Worm (Caenorhabditis elegans): ENCODE measurements around the gene hrpa-1.
"Not testable (repeated sequence)": the region's sequence is repeated elsewhere in the genome, so short reads cannot be mapped to it uniquely, and the experiment has no call there.

The hrpa-1 gene

DNA sequence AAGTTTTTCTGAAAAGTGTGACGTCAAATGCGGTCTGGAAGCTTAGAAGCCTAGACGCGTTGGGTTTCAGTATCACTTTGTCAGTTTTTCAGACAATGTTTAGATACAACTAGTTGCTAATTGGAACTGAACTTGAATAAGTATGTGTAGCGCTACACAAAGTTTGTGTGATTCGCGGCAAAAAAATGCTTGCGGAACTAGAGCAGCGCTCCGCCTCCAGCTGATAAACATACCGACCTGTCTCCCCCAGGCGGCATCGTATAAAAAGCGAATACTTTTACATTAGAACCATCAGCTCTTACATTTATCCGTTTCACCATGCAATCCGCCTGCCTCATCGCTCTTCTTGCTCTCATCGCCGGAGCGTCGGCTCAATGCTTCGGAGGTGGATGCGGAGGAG lies 35.0 kb downstream of the hrpa-1 start, which contains the start of gene idpp-12:
Gene idpp-12 (plus strand): TSS at position 301 of the 400 bp plus-strand sequence.
- TF ChIP-seq T22C8.4 (GFP tag; IDR thresholded peaks at IDR 0.05); ztf-23 (GFP tag; IDR thresholded peaks at IDR 0.05); ref-1 (GFP tag; conservative IDR thresholded peaks at IDR 0.05): not testable (repeated sequence)

DNA sequence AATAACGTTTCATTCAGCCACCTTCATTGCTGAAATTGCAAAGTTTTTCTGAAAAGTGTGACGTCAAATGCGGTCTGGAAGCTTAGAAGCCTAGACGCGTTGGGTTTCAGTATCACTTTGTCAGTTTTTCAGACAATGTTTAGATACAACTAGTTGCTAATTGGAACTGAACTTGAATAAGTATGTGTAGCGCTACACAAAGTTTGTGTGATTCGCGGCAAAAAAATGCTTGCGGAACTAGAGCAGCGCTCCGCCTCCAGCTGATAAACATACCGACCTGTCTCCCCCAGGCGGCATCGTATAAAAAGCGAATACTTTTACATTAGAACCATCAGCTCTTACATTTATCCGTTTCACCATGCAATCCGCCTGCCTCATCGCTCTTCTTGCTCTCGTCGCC lies 36.6 kb downstream of the hrpa-1 start, which contains the start of gene W08E12.4:
Gene W08E12.4 (plus strand): TSS at position 301 of the 400 bp plus-strand sequence.
- TF ChIP-seq ztf-23 (GFP tag; IDR thresholded peaks at IDR 0.05); flt-1 (GFP tag; IDR thresholded peaks at IDR 0.05); med-1 (GFP tag; optimal IDR thresholded peaks at IDR 0.05; ENCODE audit: insufficient read depth): not testable (repeated sequence)

DNA sequence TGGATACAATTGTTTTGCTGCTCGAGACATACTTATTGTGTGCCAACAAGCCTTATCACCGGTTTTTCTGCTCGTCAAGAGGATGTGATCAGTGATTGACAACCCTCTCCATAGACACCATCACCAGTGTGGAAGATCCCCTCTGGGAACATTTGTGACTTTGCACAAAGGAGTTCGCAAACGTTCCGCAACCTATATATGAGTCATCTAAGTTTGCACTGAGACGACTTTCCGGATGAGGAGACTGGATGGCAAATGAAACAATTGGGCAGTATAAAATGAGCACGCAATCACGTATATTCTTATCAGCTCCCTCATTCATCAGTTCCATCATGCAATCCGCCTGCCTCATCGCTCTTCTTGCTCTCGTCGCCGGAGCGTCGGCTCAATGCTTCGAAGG lies 38.2 kb downstream of the hrpa-1 start, which contains the start of gene W08E12.5:
Gene W08E12.5 (plus strand): TSS at position 301 of the 400 bp plus-strand sequence.
- TF ChIP-seq flt-1 (GFP tag; IDR thresholded peaks at IDR 0.05) (no peak), ztf-23 (GFP tag; IDR thresholded peaks at IDR 0.05) (no peak), ref-1 (GFP tag; conservative IDR thresholded peaks at IDR 0.05) (no peak), ztf-29 (GFP tag; IDR thresholded peaks at IDR 0.05) (no peak), klf-2 (GFP tag; conservative IDR thresholded peaks at IDR 0.05) (no peak), med-1 (GFP tag; optimal IDR thresholded peaks at IDR 0.05; ENCODE audit: insufficient read depth) (no peak), T22C8.4 (GFP tag; IDR thresholded peaks at IDR 0.05) (no peak), cog-1 (tag; optimal IDR thresholded peaks at IDR 0.05) (no peak), tab-1 (GFP tag; IDR thresholded peaks at IDR 0.05) (no peak)

DNA sequence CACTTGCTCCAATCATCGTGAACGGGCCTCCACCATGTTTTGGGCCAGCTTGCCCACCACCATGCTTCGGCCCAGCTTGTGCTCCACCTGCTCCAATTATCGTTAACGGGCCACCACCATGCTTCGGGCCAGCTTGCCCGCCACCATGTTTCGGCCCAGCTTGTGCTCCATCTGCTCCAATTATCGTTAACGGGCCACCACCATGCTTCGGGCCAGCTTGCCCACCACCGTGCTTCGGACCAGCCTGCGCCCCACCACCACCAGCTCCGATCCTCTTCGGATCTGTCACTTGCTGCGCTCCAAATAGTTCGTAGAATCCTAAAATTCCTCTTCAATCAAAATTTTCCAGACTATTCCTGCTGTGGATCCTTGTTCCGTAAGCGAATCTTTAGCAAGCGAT lies 39.4 kb downstream of the hrpa-1 start:
- TF ChIP-seq ztf-23 (GFP tag; IDR thresholded peaks at IDR 0.05) (no peak), tab-1 (GFP tag; IDR thresholded peaks at IDR 0.05) (no peak), cog-1 (tag; optimal IDR thresholded peaks at IDR 0.05) (no peak), ztf-29 (GFP tag; IDR thresholded peaks at IDR 0.05) (no peak), flt-1 (GFP tag; IDR thresholded peaks at IDR 0.05) (no peak), med-1 (GFP tag; optimal IDR thresholded peaks at IDR 0.05; ENCODE audit: insufficient read depth) (no peak), T22C8.4 (GFP tag; IDR thresholded peaks at IDR 0.05) (no peak), klf-2 (GFP tag; conservative IDR thresholded peaks at IDR 0.05) (no peak), ref-1 (GFP tag; conservative IDR thresholded peaks at IDR 0.05) (no peak)

DNA sequence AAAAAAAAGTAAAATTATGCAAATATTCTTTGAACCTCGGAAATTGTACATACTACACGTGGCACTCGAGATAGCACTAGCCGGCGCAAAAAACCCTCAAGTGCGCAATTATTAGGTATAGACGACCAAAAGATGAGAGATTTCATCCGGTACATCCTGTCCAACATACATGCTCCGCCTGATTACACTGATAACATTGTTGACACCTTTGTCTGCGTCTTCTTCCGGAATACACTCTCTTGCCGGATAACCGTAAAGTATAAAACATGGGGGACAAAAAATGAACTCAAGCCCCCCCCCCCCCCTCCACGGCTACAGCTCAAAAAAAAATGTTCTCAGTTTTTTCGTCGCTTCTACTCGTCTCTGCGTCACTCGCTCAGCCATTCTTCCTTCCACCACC lies 40.4 kb downstream of the hrpa-1 start, which contains the start of gene W08E12.6:
Gene W08E12.6 (plus strand): TSS at position 301 of the 400 bp plus-strand sequence.
- TF ChIP-seq tab-1 (GFP tag; IDR thresholded peaks at IDR 0.05) (no peak), ztf-23 (GFP tag; IDR thresholded peaks at IDR 0.05) (no peak), cog-1 (tag; optimal IDR thresholded peaks at IDR 0.05) (no peak), ztf-29 (GFP tag; IDR thresholded peaks at IDR 0.05) (no peak), ref-1 (GFP tag; conservative IDR thresholded peaks at IDR 0.05) (no peak)

DNA sequence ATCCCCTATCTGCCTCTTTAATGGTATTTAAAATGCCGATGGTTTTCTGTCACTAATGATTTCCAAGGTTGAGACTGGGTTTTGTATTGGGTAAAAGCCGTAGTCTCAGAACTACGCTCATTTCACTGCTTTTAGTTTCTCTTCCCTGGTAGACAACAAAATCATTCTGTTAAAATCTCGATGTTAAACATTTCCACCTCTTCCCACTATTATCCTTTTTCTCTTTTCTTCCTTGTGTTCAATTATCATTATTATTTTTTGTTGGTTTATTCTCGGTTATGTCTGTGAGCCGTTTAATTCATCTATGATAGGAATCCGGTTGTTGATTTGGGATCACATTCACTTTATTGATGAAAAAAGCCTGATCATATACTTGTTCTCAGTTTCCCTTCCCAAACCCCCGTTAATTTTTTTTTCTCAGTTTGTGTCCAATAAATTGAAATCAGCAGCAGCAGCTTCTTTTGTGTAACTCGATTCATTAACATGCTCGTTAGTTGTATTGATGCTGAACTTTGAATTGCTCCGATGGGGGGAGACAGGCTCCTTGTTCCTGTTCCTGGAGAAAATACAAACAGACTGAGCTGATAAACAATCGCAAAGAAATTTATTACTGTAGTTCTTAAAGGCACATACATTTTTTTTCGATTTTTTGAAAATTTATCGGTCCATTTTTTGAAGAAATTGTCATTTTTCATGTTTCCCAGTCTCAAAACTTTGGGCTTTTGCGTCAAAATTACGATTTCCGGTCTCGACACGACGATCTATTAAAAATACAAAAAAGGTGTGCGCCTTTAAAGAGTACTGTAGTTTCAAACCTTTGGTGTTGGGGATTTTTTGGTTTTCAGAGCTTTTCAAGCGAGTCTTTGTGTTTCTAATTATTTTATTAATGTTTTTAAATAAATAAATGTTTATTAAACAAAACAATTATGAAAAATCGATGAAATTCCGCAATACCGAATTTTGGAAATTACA lies 41.8 kb downstream of the hrpa-1 start:
- no peak for TF ChIP-seq ztf-23 (GFP tag; IDR thresholded peaks at IDR 0.05)
- TF ChIP-seq T22C8.4 (GFP tag; IDR thresholded peaks at IDR 0.05) = no peak

DNA sequence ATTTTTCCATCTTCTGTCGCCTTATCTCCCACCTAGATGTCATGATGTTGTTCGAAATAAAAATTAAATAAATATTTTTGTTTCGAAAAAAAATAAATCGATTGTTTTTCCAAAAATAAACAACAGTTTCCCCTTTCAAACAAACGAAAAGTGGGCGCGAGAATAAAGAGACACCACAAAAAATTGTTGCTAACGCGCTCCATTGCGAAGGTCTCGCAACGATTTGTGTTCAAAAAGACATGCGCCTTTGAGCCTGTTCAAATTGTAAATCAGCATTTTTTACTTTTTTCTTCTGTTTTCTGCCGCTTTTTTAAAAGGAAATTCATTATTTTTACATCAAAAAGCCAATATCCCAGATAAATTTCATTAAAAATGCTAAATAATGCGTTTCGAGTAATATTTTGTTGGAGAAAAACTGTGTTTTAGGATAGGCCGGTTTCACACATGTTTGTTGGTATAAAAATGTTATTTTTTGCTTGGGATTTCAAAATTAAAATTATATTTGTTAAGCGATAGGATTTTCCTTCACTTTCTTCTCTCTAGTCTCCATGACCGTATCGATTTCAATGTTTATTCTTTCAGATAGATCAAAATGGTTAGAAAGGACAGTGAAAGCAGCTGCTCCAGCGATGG lies 44.0 kb downstream of the hrpa-1 start, which contains the start of gene W08E12.7:
Gene W08E12.7 (plus strand): TSS at position 583 of the 633 bp plus-strand sequence.
- TF ChIP-seq ref-1 (GFP tag; conservative IDR thresholded peaks at IDR 0.05) (no peak), ztf-23 (GFP tag; IDR thresholded peaks at IDR 0.05) (peak; percentile 67), klf-2 (GFP tag; conservative IDR thresholded peaks at IDR 0.05) (peak; percentile 60; the same call in 1 of the 2 replicates), cog-1 (tag; optimal IDR thresholded peaks at IDR 0.05) (peak; percentile 91), ztf-29 (GFP tag; IDR thresholded peaks at IDR 0.05) (no peak), flt-1 (GFP tag; IDR thresholded peaks at IDR 0.05) (peak; percentile 77), tab-1 (GFP tag; IDR thresholded peaks at IDR 0.05) (no peak), T22C8.4 (GFP tag; IDR thresholded peaks at IDR 0.05) (no peak), med-1 (GFP tag; optimal IDR thresholded peaks at IDR 0.05; ENCODE audit: insufficient read depth) (no peak)

DNA sequence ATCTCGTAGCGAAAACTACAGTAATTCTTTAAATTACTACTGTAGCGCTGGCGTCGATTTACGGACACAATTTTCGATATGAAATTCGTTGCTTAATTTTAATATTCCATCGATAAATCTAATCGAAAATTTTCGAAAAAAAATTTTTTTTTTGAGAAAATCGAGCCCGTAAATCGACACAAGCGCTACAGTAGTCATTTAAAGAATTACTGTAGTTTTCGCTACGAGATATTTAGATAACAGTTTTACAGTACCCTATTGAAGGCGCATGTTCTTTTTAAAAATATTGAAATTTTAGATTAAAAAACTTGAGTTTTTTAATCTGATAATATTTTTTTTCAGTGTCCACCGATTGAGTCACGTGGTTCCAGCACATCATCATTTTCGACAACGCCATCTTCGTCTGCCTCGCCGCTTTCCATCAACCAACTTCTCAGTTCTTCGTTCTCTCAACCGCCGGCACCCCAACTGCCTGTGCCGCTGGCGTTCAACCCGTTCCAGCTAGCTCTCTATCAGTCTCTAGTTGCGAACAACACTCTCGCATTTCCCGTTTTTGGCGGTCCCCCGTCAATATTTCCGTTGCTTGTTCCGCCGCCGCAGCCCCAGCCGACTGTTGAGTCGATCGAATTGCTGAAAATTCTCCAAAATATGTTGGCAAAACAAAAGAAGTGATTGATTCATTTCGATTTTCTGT lies 44.7 kb downstream of the hrpa-1 start:
- TF ChIP-seq flt-1 (GFP tag; IDR thresholded peaks at IDR 0.05) = no peak
- no peak for TF ChIP-seq ztf-29 (GFP tag; IDR thresholded peaks at IDR 0.05)
- TF ChIP-seq klf-2 (GFP tag; conservative IDR thresholded peaks at IDR 0.05) = no peak
- no peak for TF ChIP-seq T22C8.4 (GFP tag; IDR thresholded peaks at IDR 0.05)
- no peak for TF ChIP-seq tab-1 (GFP tag; IDR thresholded peaks at IDR 0.05)
- no peak for TF ChIP-seq ztf-23 (GFP tag; IDR thresholded peaks at IDR 0.05)
- TF ChIP-seq med-1 (GFP tag; optimal IDR thresholded peaks at IDR 0.05; ENCODE audit: insufficient read depth) = no peak
- no peak for TF ChIP-seq cog-1 (tag; optimal IDR thresholded peaks at IDR 0.05)
- TF ChIP-seq ref-1 (GFP tag; conservative IDR thresholded peaks at IDR 0.05) = no peak

DNA sequence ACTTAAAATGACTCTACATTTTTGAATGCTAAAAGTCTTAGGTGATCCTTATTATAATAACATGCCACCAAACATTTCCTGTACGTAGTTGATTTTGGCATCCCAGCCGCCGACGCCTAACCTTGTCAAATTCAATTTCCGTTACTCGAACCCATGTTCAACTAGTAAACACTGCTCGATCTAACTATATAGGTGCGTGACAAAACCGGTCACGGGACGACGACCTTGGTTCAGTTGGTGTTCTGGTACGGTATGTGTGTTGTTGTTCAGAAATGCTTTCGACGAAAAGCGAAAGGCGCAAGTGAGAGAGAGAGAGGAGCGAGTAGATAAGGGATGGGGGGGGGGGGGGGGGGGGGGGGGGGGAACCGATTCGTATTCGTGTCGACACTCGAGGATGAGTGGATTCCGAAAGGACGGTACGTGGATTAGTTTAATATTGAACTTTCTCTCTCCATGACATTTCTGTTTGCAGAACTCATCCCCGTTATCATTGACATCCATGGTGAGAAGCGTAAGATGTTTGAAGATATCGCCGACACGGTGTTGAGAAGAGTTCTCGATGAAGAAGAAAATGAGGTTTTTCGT lies 46.6 kb downstream of the hrpa-1 start, which contains the start of gene W08E12.8:
Gene W08E12.8 (plus strand): TSS at position 395 of the 585 bp plus-strand sequence.
- TF ChIP-seq ztf-29 (GFP tag; IDR thresholded peaks at IDR 0.05) (no peak), tab-1 (GFP tag; IDR thresholded peaks at IDR 0.05) (no peak), ref-1 (GFP tag; conservative IDR thresholded peaks at IDR 0.05) (no peak), T22C8.4 (GFP tag; IDR thresholded peaks at IDR 0.05) (no peak), cog-1 (tag; optimal IDR thresholded peaks at IDR 0.05) (no peak), flt-1 (GFP tag; IDR thresholded peaks at IDR 0.05) (no peak), med-1 (GFP tag; optimal IDR thresholded peaks at IDR 0.05; ENCODE audit: insufficient read depth) (no peak), ztf-23 (GFP tag; IDR thresholded peaks at IDR 0.05) (no peak)
